Fruit fly (Drosophila melanogaster) whole organism, embryonic: ENCODE measurements around the gene CG3918.
A peak's percentile ranks its signal among the peaks of the same experiment; 100 is the strongest.

Experiments
- Ada2b ChIP-seq: fragments of 200-800 bp; sonication (Bioruptor generic); IDR thresholded peaks from 2 replicates; pipeline ENCODE4 v1.3.6; 2022; ENCODE audit warnings: missing biosample characterization, missing genetic modification characterization
- CG11504 ChIP-seq: fragments of 200-800 bp; sonication (Bioruptor generic); optimal IDR thresholded peaks from 3 replicates; lab custom pipeline; 2019; ENCODE audit warnings: missing biosample characterization, mild to moderate bottlenecking, missing genetic modification characterization, moderate library complexity
- CG11723 ChIP-seq: fragments of 200-800 bp; sonication (Bioruptor generic); optimal IDR thresholded peaks from 2 replicates; lab custom pipeline; 2017; ENCODE audit warnings: missing biosample characterization, mild to moderate bottlenecking, missing genetic modification characterization
- CG12071 ChIP-seq: fragments of 200-800 bp; sonication (Bioruptor generic); optimal IDR thresholded peaks from 3 replicates; lab custom pipeline; 2018; ENCODE audit warnings: missing biosample characterization, mild to moderate bottlenecking, missing genetic modification characterization
- CG12104 ChIP-seq: fragments of 200-800 bp; sonication (Bioruptor generic); optimal IDR thresholded peaks from 3 replicates; lab custom pipeline; 2016; ENCODE audit warnings: missing biosample characterization, missing genetic modification characterization
- CG12769 ChIP-seq: fragments of 200-800 bp; sonication (Bioruptor generic); optimal IDR thresholded peaks from 2 replicates; lab custom pipeline; 2019; ENCODE audit warnings: missing biosample characterization, mild to moderate bottlenecking, missing genetic modification characterization, moderate library complexity
- CG13894 ChIP-seq: fragments of 200-800 bp; sonication (Bioruptor generic); optimal IDR thresholded peaks from 3 replicates; lab custom pipeline; 2018; ENCODE audit warnings: missing biosample characterization, mild to moderate bottlenecking, missing genetic modification characterization, moderate library complexity
- CG14667 ChIP-seq: fragments of 200-800 bp; sonication (Bioruptor generic); IDR thresholded peaks from 2 replicates; pipeline ENCODE4 v1.3.6; 2022; ENCODE audit warnings: missing biosample characterization, missing genetic modification characterization
- CG15696 ChIP-seq: fragments of 200-800 bp; sonication (Bioruptor generic); optimal IDR thresholded peaks from 2 replicates; lab custom pipeline; 2019; ENCODE audit warnings: missing biosample characterization, mild to moderate bottlenecking, missing genetic modification characterization, moderate library complexity
- CG16815 ChIP-seq: fragments of 200-800 bp; sonication (Bioruptor generic); optimal IDR thresholded peaks from 3 replicates; lab custom pipeline; 2017; ENCODE audit warnings: missing biosample characterization, mild to moderate bottlenecking, missing genetic modification characterization
- CG17361 ChIP-seq: fragments of 200-800 bp; sonication (Bioruptor generic); IDR thresholded peaks from 3 replicates; pipeline ENCODE4 v1.3.6; 2022; ENCODE audit warnings: missing biosample characterization, missing genetic modification characterization
- CG31388 ChIP-seq: fragments of 200-800 bp; sonication (Bioruptor generic); optimal IDR thresholded peaks from 2 replicates; lab custom pipeline; 2016; ENCODE audit warnings: missing biosample characterization, missing genetic modification characterization
- CG3838 ChIP-seq: fragments of 200-800 bp; sonication (Bioruptor generic); optimal IDR thresholded peaks from 3 replicates; lab custom pipeline; 2016; ENCODE audit warnings: missing biosample characterization, missing genetic modification characterization
- CG6272 ChIP-seq: fragments of 200-800 bp; sonication (Bioruptor generic); IDR thresholded peaks from 2 replicates; pipeline ENCODE4 v1.3.6; 2022; ENCODE audit warnings: missing biosample characterization, missing genetic modification characterization
- CG7745 ChIP-seq: fragments of 200-800 bp; sonication (Bioruptor generic); optimal IDR thresholded peaks from 2 replicates; lab custom pipeline; 2018; ENCODE audit warnings: missing biosample characterization, mild to moderate bottlenecking, missing genetic modification characterization, moderate library complexity
- CG7928 ChIP-seq: fragments of 200-800 bp; sonication (Bioruptor generic); optimal IDR thresholded peaks from 2 replicates; lab custom pipeline; 2017; ENCODE audit warnings: missing biosample characterization, mild to moderate bottlenecking, missing genetic modification characterization
- CG8478 ChIP-seq: fragments of >200 bp; optimal IDR thresholded peaks from 2 replicates; lab custom pipeline; 2018
- Camta ChIP-seq: fragments of 200-800 bp; sonication (Bioruptor generic); optimal IDR thresholded peaks from 2 replicates; lab custom pipeline; 2016; ENCODE audit warnings: missing biosample characterization, missing genetic modification characterization
- Dll ChIP-seq: fragments of 200-800 bp; sonication (Bioruptor generic); IDR thresholded peaks from 4 replicates; pipeline ENCODE4 v1.3.6; 2022; ENCODE audit warnings: missing biosample characterization, missing genetic modification characterization; ENCODE audit not compliant: partially characterized antibody
- E2f1 ChIP-seq: fragments of 200-800 bp; sonication (Bioruptor generic); IDR thresholded peaks from 2 replicates; pipeline ENCODE4 v1.3.6; 2022; ENCODE audit warnings: missing biosample characterization, missing genetic modification characterization
- E2f2 ChIP-seq: fragments of 200-800 bp; sonication (Bioruptor generic); IDR thresholded peaks from 2 replicates; pipeline ENCODE4 v1.3.6; 2022; ENCODE audit warnings: missing biosample characterization, missing genetic modification characterization
- Hr78 ChIP-seq, 2 experiments: fragments of 200-800 bp in 1 of 2; fragments of >200 bp in 1 of 2; sonication (Bioruptor generic) in 1 of 2; optimal IDR thresholded peaks; 2 replicates each; lab custom pipeline; 2017 to 2019; ENCODE audit warnings: missing biosample characterization in 2 of 2, missing genetic modification characterization in 2 of 2, mild to moderate bottlenecking in 1 of 2, moderate library complexity in 1 of 2
- Jarid2 ChIP-seq: fragments of 200-800 bp; sonication (Bioruptor generic); optimal IDR thresholded peaks from 3 replicates; lab custom pipeline; 2017; ENCODE audit warnings: mild to moderate bottlenecking, missing biosample characterization, missing genetic modification reagents, missing genetic modification characterization
- Lhr ChIP-seq: fragments of 200-800 bp; sonication (Bioruptor generic); optimal IDR thresholded peaks from 3 replicates; lab custom pipeline; 2017; ENCODE audit warnings: mild to moderate bottlenecking, missing biosample characterization, missing genetic modification reagents, missing genetic modification characterization
- Optix ChIP-seq: fragments of 200-800 bp; sonication (Bioruptor generic); IDR thresholded peaks from 3 replicates; pipeline ENCODE4 v1.3.6; 2022; ENCODE audit warnings: missing biosample characterization, missing genetic modification characterization
- Vsx1 ChIP-seq: fragments of 200-800 bp; sonication (Bioruptor generic); optimal IDR thresholded peaks from 2 replicates; lab custom pipeline; 2017; ENCODE audit warnings: missing biosample characterization, mild to moderate bottlenecking, missing genetic modification characterization, missing genetic modification reagents
- Xrp1 ChIP-seq: fragments of 200-800 bp; sonication (Bioruptor generic); IDR thresholded peaks from 2 replicates; pipeline ENCODE4 v1.3.6; 2022; ENCODE audit warnings: missing biosample characterization, missing genetic modification characterization
- crc ChIP-seq: fragments of 200-800 bp; sonication (Bioruptor generic); optimal IDR thresholded peaks from 2 replicates; lab custom pipeline; 2016; ENCODE audit warnings: missing biosample characterization, missing genetic modification characterization
- cwo ChIP-seq: fragments of 200-800 bp; sonication (Bioruptor generic); optimal IDR thresholded peaks from 3 replicates; lab custom pipeline; 2017; ENCODE audit warnings: missing biosample characterization, missing genetic modification characterization, mild to moderate bottlenecking, moderate library complexity, missing genetic modification reagents
- dysf ChIP-seq: fragments of 200-800 bp; sonication (Bioruptor generic); IDR thresholded peaks from 3 replicates; pipeline ENCODE4 v1.3.6; 2022; ENCODE audit warnings: missing biosample characterization, missing genetic modification characterization
- en ChIP-seq: fragments of 200-800 bp; sonication (Bioruptor generic); optimal IDR thresholded peaks from 2 replicates; lab custom pipeline; 2016; ENCODE audit warnings: missing biosample characterization, missing genetic modification characterization
- exex ChIP-seq: fragments of 200-800 bp; sonication (Bioruptor generic); optimal IDR thresholded peaks from 4 replicates; lab custom pipeline; 2018; ENCODE audit warnings: missing biosample characterization, mild to moderate bottlenecking, missing genetic modification characterization, moderate library complexity
- gt ChIP-seq: fragments of 200-800 bp; sonication (Bioruptor generic); IDR thresholded peaks from 2 replicates; pipeline ENCODE4 v1.3.6; 2022; ENCODE audit warnings: missing biosample characterization, missing genetic modification characterization
- hkb ChIP-seq, 2 experiments: fragments of 200-800 bp in 1 of 2; fragments of >200 bp in 1 of 2; sonication (Bioruptor generic) in 1 of 2; IDR thresholded peaks in 1 of 2; optimal IDR thresholded peaks in 1 of 2; 2 replicates each; pipeline versions ENCODE4 v1.3.6 to Lab custom; 2017 to 2022; ENCODE audit warnings: missing biosample characterization in 1 of 2, missing genetic modification characterization in 1 of 2
- ken ChIP-seq: fragments of 200-800 bp; sonication (Bioruptor generic); IDR thresholded peaks from 3 replicates; pipeline ENCODE4 v1.3.6; 2022; ENCODE audit warnings: missing biosample characterization, missing genetic modification characterization
- lab ChIP-seq: fragments of 200-800 bp; sonication (Bioruptor generic); optimal IDR thresholded peaks from 3 replicates; lab custom pipeline; 2017; ENCODE audit warnings: missing biosample characterization, missing genetic modification characterization, mild to moderate bottlenecking, moderate library complexity, missing genetic modification reagents
- lilli ChIP-seq: fragments of 200-800 bp; sonication (Bioruptor generic); optimal IDR thresholded peaks from 3 replicates; lab custom pipeline; 2016; ENCODE audit warnings: missing biosample characterization, missing genetic modification characterization
- nau ChIP-seq: fragments of 200-800 bp; sonication (Bioruptor generic); optimal IDR thresholded peaks from 3 replicates; lab custom pipeline; 2017; ENCODE audit warnings: missing biosample characterization, mild to moderate bottlenecking, missing genetic modification characterization, missing genetic modification reagents
- odd ChIP-seq: fragments of 200-800 bp; sonication (Bioruptor generic); optimal IDR thresholded peaks from 2 replicates; lab custom pipeline; 2017; ENCODE audit warnings: missing biosample characterization, mild to moderate bottlenecking, missing genetic modification characterization
- pan ChIP-seq, 4 experiments: fragments of >200 bp in 3 of 4; fragments of 200-800 bp in 1 of 4; sonication (Bioruptor generic) in 1 of 4; optimal IDR thresholded peaks in 3 of 4; IDR thresholded peaks in 1 of 4; 2 replicates each; pipeline versions ENCODE4 v1.3.6 to Lab custom; 2017 to 2022; ENCODE audit warnings: missing biosample characterization in 2 of 4, missing genetic modification characterization in 2 of 4, mixed read lengths in 1 of 4
- pfk ChIP-seq: fragments of 200-800 bp; sonication (Bioruptor generic); optimal IDR thresholded peaks from 2 replicates; lab custom pipeline; 2018; ENCODE audit warnings: missing biosample characterization, mild to moderate bottlenecking, missing genetic modification characterization, moderate library complexity
- repo ChIP-seq: fragments of 200-800 bp; sonication (Bioruptor generic); optimal IDR thresholded peaks from 2 replicates; lab custom pipeline; 2016; ENCODE audit warnings: missing biosample characterization, missing genetic modification characterization
- salm ChIP-seq: fragments of 200-800 bp; sonication (Bioruptor generic); optimal IDR thresholded peaks from 2 replicates; lab custom pipeline; 2018; ENCODE audit warnings: missing biosample characterization, mild to moderate bottlenecking, missing genetic modification characterization
- schlank ChIP-seq: fragments of 200-800 bp; sonication (Bioruptor generic); optimal IDR thresholded peaks from 2 replicates; lab custom pipeline; 2018; ENCODE audit warnings: missing biosample characterization, mild to moderate bottlenecking, missing genetic modification characterization
- shn ChIP-seq: fragments of 200-800 bp; sonication (Bioruptor generic); optimal IDR thresholded peaks from 3 replicates; lab custom pipeline; 2016; ENCODE audit warnings: missing biosample characterization, missing genetic modification characterization
- slp2 ChIP-seq: fragments of 200-800 bp; sonication (Bioruptor generic); optimal IDR thresholded peaks from 2 replicates; lab custom pipeline; 2016; ENCODE audit warnings: missing biosample characterization, missing genetic modification characterization
- stwl ChIP-seq: fragments of 200-800 bp; sonication (Bioruptor generic); optimal IDR thresholded peaks from 3 replicates; lab custom pipeline; 2018; ENCODE audit warnings: missing biosample characterization, mild to moderate bottlenecking, missing genetic modification characterization, moderate library complexity
- tio ChIP-seq: fragments of 200-800 bp; sonication (Bioruptor generic); optimal IDR thresholded peaks from 2 replicates; lab custom pipeline; 2017; ENCODE audit warnings: missing biosample characterization, missing genetic modification characterization, inconsistent platforms
- usp ChIP-seq: fragments of >200 bp; optimal IDR thresholded peaks from 2 replicates; lab custom pipeline; 2017; ENCODE audit warnings: missing biosample characterization, missing genetic modification characterization
- zfh1 ChIP-seq: fragments of 200-800 bp; sonication (Bioruptor generic); IDR thresholded peaks from 3 replicates; pipeline ENCODE4 v1.3.6; 2022; ENCODE audit warnings: missing biosample characterization, missing genetic modification characterization

Gene CG3918

DNA sequence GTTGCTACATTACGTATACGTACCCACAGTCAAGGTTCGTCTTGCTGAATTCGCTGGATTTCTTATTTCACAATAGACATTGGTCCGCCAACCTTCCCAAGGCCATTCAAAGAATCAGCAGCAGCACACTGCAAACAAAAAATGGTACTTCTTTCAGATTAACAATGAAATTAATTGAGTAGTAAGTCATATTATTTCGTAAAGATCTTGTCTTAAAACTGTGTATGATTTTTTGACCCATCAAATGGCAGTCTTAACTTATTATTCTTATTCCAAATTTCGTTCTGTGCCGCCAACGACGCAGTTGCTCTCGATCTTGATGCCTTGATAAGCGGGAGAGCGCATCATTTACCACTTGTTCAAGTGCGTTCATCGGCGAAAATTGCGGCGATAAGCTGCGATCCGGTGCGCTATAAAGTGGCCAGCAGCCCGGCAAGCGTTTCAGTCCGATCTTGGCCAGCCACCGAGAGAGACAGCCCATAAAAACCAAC, 4.3 kb downstream of the CG3918 start, which contains the start of gene Agxt (continued):
- TF ChIP-seq gt (GFP tag; lab: Robert Waterston, UW) = no peak
- no peak for TF ChIP-seq Hr78 (GFP tag; optimal IDR thresholded peaks at IDR 0.05; lab: Kevin White, UChicago)
- peak; percentile 44; the same call in 1 of the 2 replicates for TF ChIP-seq Xrp1 (GFP tag; lab: Robert Waterston, UW)
- TF ChIP-seq Vsx1 (GFP tag; lab: Kevin White, UChicago) = no peak
- TF ChIP-seq CG7928 (GFP tag; lab: Kevin White, UChicago) = no peak
- no peak for TF ChIP-seq zfh1 (GFP tag; lab: Robert Waterston, UW)
- peak; percentile 44 for TF ChIP-seq CG12769 (tag; lab: Kevin White, UChicago)
- TF ChIP-seq salm (tag; lab: Kevin White, UChicago) = no peak
- TF ChIP-seq CG17361 = no peak
- TF ChIP-seq stwl (tag; lab: Kevin White, UChicago) = no peak
- no peak for TF ChIP-seq Jarid2 (GFP tag; lab: Kevin White, UChicago)
- TF ChIP-seq en (GFP tag; lab: Kevin White, UChicago) = no peak
- TF ChIP-seq odd (GFP tag; lab: Kevin White, UChicago) = no peak
- TF ChIP-seq usp (GFP tag; lab: Kevin White, UChicago) = no peak
- TF ChIP-seq E2f2 (GFP tag; lab: Robert Waterston, UW) = no peak
- TF ChIP-seq crc (GFP tag; lab: Kevin White, UChicago) = no peak
- TF ChIP-seq CG12071 (GFP tag; lab: Kevin White, UChicago) = no peak
- TF ChIP-seq Lhr (GFP tag; lab: Kevin White, UChicago) = no peak
- no peak for TF ChIP-seq schlank (tag; lab: Kevin White, UChicago)
- TF ChIP-seq repo (GFP tag; lab: Kevin White, UChicago) = no peak
- no peak for TF ChIP-seq Ada2b (GFP tag; lab: Robert Waterston, UW)
- TF ChIP-seq slp2 = no peak
- TF ChIP-seq ken = no peak
- no peak for TF ChIP-seq hkb (optimal IDR thresholded peaks at IDR 0.05; lab: Kevin White, UChicago)
- TF ChIP-seq hkb (GFP tag; IDR thresholded peaks at IDR 0.05; lab: Robert Waterston, UW) = peak; percentile 38; the same call in 1 of the 2 replicates
- TF ChIP-seq CG8478 = no peak
- no peak for TF ChIP-seq pan (optimal IDR thresholded peaks at IDR 0.05; lab: Kevin White, UChicago)
- TF ChIP-seq pan (GFP tag; optimal IDR thresholded peaks at IDR 0.05 in 1 of 2, IDR thresholded peaks at IDR 0.05 in 1 of 2) = peak in 1 of 2 experiments; percentile 23
- TF ChIP-seq CG12104 (GFP tag; lab: Kevin White, UChicago) = no peak
- TF ChIP-seq Optix (GFP tag; lab: Robert Waterston, UW) = no peak
- TF ChIP-seq lilli (GFP tag; lab: Kevin White, UChicago) = no peak
- TF ChIP-seq CG15696 = no peak
- TF ChIP-seq CG31388 = no peak
- TF ChIP-seq nau (GFP tag; lab: Kevin White, UChicago) = no peak
- no peak for TF ChIP-seq Dll (GFP tag; lab: Robert Waterston, UW)
- no peak for TF ChIP-seq tio
- TF ChIP-seq exex = no peak
- no peak for TF ChIP-seq shn (GFP tag; lab: Kevin White, UChicago)
- 0 out of 3 replicates have a peak, but pooled peaks have one; percentile 17 for TF ChIP-seq dysf (GFP tag; lab: Robert Waterston, UW)
- peak; percentile 58 for TF ChIP-seq lab (GFP tag; lab: Kevin White, UChicago)
- no peak for TF ChIP-seq CG11723
- peak; percentile 28 for TF ChIP-seq CG11504
- no peak for TF ChIP-seq pfk (GFP tag; lab: Kevin White, UChicago)
- no peak for TF ChIP-seq CG13894 (tag; lab: Kevin White, UChicago)
- TF ChIP-seq Camta (GFP tag; lab: Kevin White, UChicago) = no peak
- 0 out of 2 replicates have a peak, but pooled peaks have one; percentile 4 for TF ChIP-seq CG14667 (GFP tag; lab: Robert Waterston, UW)
- no peak for TF ChIP-seq CG7745 (tag; lab: Kevin White, UChicago)
- no peak for TF ChIP-seq E2f1 (GFP tag; lab: Robert Waterston, UW)
- no peak for TF ChIP-seq CG3838 (GFP tag; lab: Kevin White, UChicago)
- no peak for TF ChIP-seq CG6272
- no peak for TF ChIP-seq CG16815 (GFP tag; lab: Kevin White, UChicago)
- peak; percentile 33 for TF ChIP-seq cwo (GFP tag; lab: Kevin White, UChicago)
